Fruit fly (Drosophila melanogaster): Measurements from ENCODE around the gene Ugt49B2.

Ugt49B2 gene

dm6 chr3R:21365262-21365661 lies 34.3 kb downstream of the Ugt49B2 start (continued):
- TF ChIP-seq CG31627 (GFP tag; optimal IDR thresholded peaks at IDR 0.05) (peak; percentile 98), CG11294 (GFP tag; IDR thresholded peaks at IDR 0.05) (peak; percentile 93; the same call in 1 of the 2 replicates), ss (GFP tag; optimal IDR thresholded peaks at IDR 0.05) (peak in 1 of 2 experiments; percentile 95), Smox (GFP tag; optimal IDR thresholded peaks at IDR 0.05) (peak; percentile 97), CG32006 (GFP tag; optimal IDR thresholded peaks at IDR 0.05) (peak; percentile 97), CG9139 (GFP tag; optimal IDR thresholded peaks at IDR 0.05) (peak; percentile 87), salr (GFP tag; optimal IDR thresholded peaks at IDR 0.05) (peak in 1 of 2 experiments; percentile 87), CG6808 (GFP tag; optimal IDR thresholded peaks at IDR 0.05) (peak; percentile 95), CG6854 (GFP tag; optimal IDR thresholded peaks at IDR 0.05) (peak; percentile 91), lz (GFP tag; optimal IDR thresholded peaks at IDR 0.05) (peak; percentile 98), net (GFP tag; optimal IDR thresholded peaks at IDR 0.05) (no peak), CG6163 (GFP tag; IDR thresholded peaks at IDR 0.05) (no peak; the same call in 1 of the 3 replicates), fd59A (GFP tag; optimal IDR thresholded peaks at IDR 0.05) (peak; percentile 96), OdsH (GFP tag; optimal IDR thresholded peaks at IDR 0.05) (peak; percentile 98)

- TF ChIP-seq fd85E (GFP tag; optimal IDR thresholded peaks at IDR 0.05), result no peak
- TF ChIP-seq CG11902 (GFP tag; optimal IDR thresholded peaks at IDR 0.05), result no peak
Observed at dm6 chr3R:21360192-21360535, 39.4 kb downstream of the Ugt49B2 start.

dm6 chr3R:21359375-21360191 lies 40.0 kb downstream of the Ugt49B2 start:
- TF ChIP-seq esn (GFP tag; optimal IDR thresholded peaks at IDR 0.05) (peak; percentile 14), Sox15 (GFP tag; optimal IDR thresholded peaks at IDR 0.05) (no peak)

dm6 chr3R:21349870-21350314 lies 49.6 kb downstream of the Ugt49B2 start:
- TF ChIP-seq Eip75B (GFP tag; optimal IDR thresholded peaks at IDR 0.05), result no peak
- TF ChIP-seq CG6854 (GFP tag; optimal IDR thresholded peaks at IDR 0.05), result peak; percentile 18
- TF ChIP-seq Ets21C (GFP tag; optimal IDR thresholded peaks at IDR 0.05), result peak; percentile 31
- no peak for TF ChIP-seq CG11294 (GFP tag; IDR thresholded peaks at IDR 0.05)
- peak; percentile 41 for TF ChIP-seq Sox102F (GFP tag; optimal IDR thresholded peaks at IDR 0.05)
- TF ChIP-seq cyc (GFP tag; optimal IDR thresholded peaks at IDR 0.05), result peak; percentile 27
- TF ChIP-seq fkh (GFP tag; optimal IDR thresholded peaks at IDR 0.05), result peak; percentile 83
- TF ChIP-seq acj6 (GFP tag; optimal IDR thresholded peaks at IDR 0.05), result no peak
- peak; percentile 15 for TF ChIP-seq CG31627 (GFP tag; optimal IDR thresholded peaks at IDR 0.05)
- TF ChIP-seq CG3919 (GFP tag; optimal IDR thresholded peaks at IDR 0.05), result no peak
- TF ChIP-seq CG32006 (GFP tag; optimal IDR thresholded peaks at IDR 0.05), result no peak
- TF ChIP-seq CG6276 (GFP tag; optimal IDR thresholded peaks at IDR 0.05), result no peak
- TF ChIP-seq CG7368 (GFP tag; optimal IDR thresholded peaks at IDR 0.05), result peak; percentile 18
- peak; percentile 88 for TF ChIP-seq svp (GFP tag)
- peak; percentile 51 for TF ChIP-seq topi (GFP tag; optimal IDR thresholded peaks at IDR 0.05)
- peak; percentile 75 for TF ChIP-seq Eip78C (GFP tag)
- peak; percentile 8 for TF ChIP-seq Sox15 (GFP tag; optimal IDR thresholded peaks at IDR 0.05)
- TF ChIP-seq Blimp-1 (GFP tag; optimal IDR thresholded peaks at IDR 0.05), result peak; percentile 18
- peak; percentile 20 for TF ChIP-seq lz (GFP tag; optimal IDR thresholded peaks at IDR 0.05)
- TF ChIP-seq CG3032 (tag; optimal IDR thresholded peaks at IDR 0.05), result peak; percentile 1
- TF ChIP-seq vri (GFP tag; optimal IDR thresholded peaks at IDR 0.05), result peak; percentile 50
- TF ChIP-seq Smox (GFP tag; optimal IDR thresholded peaks at IDR 0.05), result no peak
- no peak for TF ChIP-seq net (GFP tag; optimal IDR thresholded peaks at IDR 0.05)
- peak; percentile 65 for TF ChIP-seq Met (GFP tag; optimal IDR thresholded peaks at IDR 0.05)
- peak; percentile 66 for TF ChIP-seq Eip93F (GFP tag; optimal IDR thresholded peaks at IDR 0.05)

All from whole organism, prepupa.